Worm (Caenorhabditis elegans) whole organism, early embryonic: ENCODE data around the gene mboa-6.

Experiments used
- B0310.2 ChIP-seq: sonication (generic microtip); optimal IDR thresholded peaks from 2 replicates; lab custom pipeline; 2016; ENCODE audit warnings: mild to moderate bottlenecking, missing genetic modification characterization, missing compliant biosample characterization
- F13C5.2 ChIP-seq: sonication (generic microtip); optimal IDR thresholded peaks from 2 replicates; lab custom pipeline; 2017; ENCODE audit warnings: mild to moderate bottlenecking, missing genetic modification characterization, inconsistent platforms, missing compliant biosample characterization
- aly-1 ChIP-seq: sonication (generic microtip); optimal IDR thresholded peaks from 2 replicates; lab custom pipeline; 2016; ENCODE audit warnings: missing genetic modification characterization, missing compliant biosample characterization
- ama-1 ChIP-seq: fragments of 150-350 bp; optimal IDR thresholded peaks from 2 replicates; lab custom pipeline; 2014
- ceh-13 ChIP-seq: fragments of 200-800 bp; sonication (Bioruptor generic); optimal IDR thresholded peaks from 2 replicates; lab custom pipeline; 2018; ENCODE audit warnings: mild to moderate bottlenecking, missing genetic modification characterization, missing compliant biosample characterization
- ceh-36 ChIP-seq: sonication (generic microtip); optimal IDR thresholded peaks from 2 replicates; lab custom pipeline; 2016; ENCODE audit warnings: missing genetic modification characterization, inconsistent platforms, missing compliant biosample characterization
- ets-7 ChIP-seq: sonication (generic microtip); optimal IDR thresholded peaks from 2 replicates; lab custom pipeline; 2016; ENCODE audit warnings: missing genotype, missing genetic modification characterization, missing compliant biosample characterization
- flt-1 ChIP-seq: fragments of 200-800 bp; sonication (Bioruptor generic); IDR thresholded peaks from 2 replicates; pipeline ENCODE4 v1.3.6; 2022; ENCODE audit warnings: missing genetic modification characterization, missing compliant biosample characterization
- hmbx-1 ChIP-seq: sonication (generic microtip); optimal IDR thresholded peaks from 2 replicates; lab custom pipeline; 2016; ENCODE audit warnings: mild to moderate bottlenecking, missing genetic modification characterization, missing compliant biosample characterization
- hmg-4 ChIP-seq: fragments of 200-800 bp; sonication (Bioruptor generic); optimal IDR thresholded peaks from 2 replicates; lab custom pipeline; 2018; ENCODE audit warnings: mild to moderate bottlenecking, missing genetic modification characterization, missing compliant biosample characterization
- hnd-1 ChIP-seq: sonication (generic microtip); optimal IDR thresholded peaks from 2 replicates; lab custom pipeline; 2016; ENCODE audit warnings: missing genetic modification characterization, missing compliant biosample characterization
- pes-1 ChIP-seq: fragments of 200-800 bp; sonication (Bioruptor generic); IDR thresholded peaks from 2 replicates; pipeline ENCODE4 v1.3.6; 2022; ENCODE audit warnings: missing genetic modification reagents, missing genetic modification characterization, missing compliant biosample characterization
- scrt-1 ChIP-seq: fragments of 200-800 bp; sonication (Bioruptor generic); IDR thresholded peaks from 2 replicates; pipeline ENCODE4 v1.3.6; 2022; ENCODE audit warnings: missing genetic modification characterization, missing compliant biosample characterization
- sea-1 ChIP-seq: fragments of 200-800 bp; sonication (Bioruptor generic); conservative IDR thresholded peaks from 2 replicates; pipeline ENCODE4 v1.3.6; 2022; ENCODE audit warnings: missing genetic modification characterization, missing compliant biosample characterization
- tbx-11 ChIP-seq: fragments of 200-800 bp; sonication (Bioruptor generic); IDR thresholded peaks from 2 replicates; pipeline ENCODE4 v1.3.6; 2022; ENCODE audit warnings: missing genetic modification characterization, missing compliant biosample characterization
- tbx-37 ChIP-seq: fragments of 200-800 bp; sonication (Bioruptor generic); conservative IDR thresholded peaks from 2 replicates; pipeline ENCODE4 v1.3.6; 2022; ENCODE audit warnings: missing genetic modification reagents, missing genetic modification characterization, missing compliant biosample characterization
- tra-4 ChIP-seq: sonication (generic microtip); optimal IDR thresholded peaks from 2 replicates; lab custom pipeline; 2017; ENCODE audit warnings: missing genetic modification characterization, missing compliant biosample characterization

Gene mboa-6

DNA sequence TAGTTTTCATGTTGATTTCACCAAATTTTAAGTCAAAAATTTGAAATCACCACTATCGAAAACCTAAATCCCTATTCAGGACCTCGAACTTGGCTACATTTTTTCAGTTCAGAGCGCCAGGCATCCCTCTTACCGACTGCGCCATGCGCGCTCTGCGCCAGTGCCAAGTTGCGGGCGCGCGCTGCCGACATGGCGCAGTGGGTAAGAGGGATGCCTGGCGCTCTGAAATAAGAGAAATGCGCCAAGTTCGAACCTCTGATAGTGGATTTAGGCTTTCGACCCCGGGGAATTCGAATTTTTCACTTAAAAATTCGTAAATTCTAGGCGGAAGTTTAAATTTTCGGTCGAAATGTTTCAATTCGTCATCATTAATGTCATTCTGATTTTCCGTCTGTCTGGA lies 28.2 kb upstream of the mboa-6 start:
- TF ChIP-seq ama-1 (lab: Kevin White, UChicago) (no peak), aly-1 (tag; lab: Kevin White, UChicago) (no peak), ets-7 (tag; lab: Kevin White, UChicago) (no peak), pes-1 (GFP tag; lab: Robert Waterston, UW) (no peak), scrt-1 (no peak), tbx-37 (GFP tag; lab: Robert Waterston, UW) (no peak), tbx-11 (GFP tag; lab: Robert Waterston, UW) (no peak), hmbx-1 (tag; lab: Kevin White, UChicago) (no peak), hnd-1 (tag; lab: Kevin White, UChicago) (no peak), B0310.2 (tag; lab: Kevin White, UChicago) (no peak), F13C5.2 (tag; lab: Kevin White, UChicago) (no peak), sea-1 (GFP tag; lab: Robert Waterston, UW) (no peak), ceh-13 (no peak), flt-1 (GFP tag; lab: Robert Waterston, UW) (no peak), hmg-4 (GFP tag; lab: Kevin White, UChicago) (no peak), tra-4 (tag; lab: Kevin White, UChicago) (no peak), ceh-36 (tag; lab: Kevin White, UChicago) (no peak)

DNA sequence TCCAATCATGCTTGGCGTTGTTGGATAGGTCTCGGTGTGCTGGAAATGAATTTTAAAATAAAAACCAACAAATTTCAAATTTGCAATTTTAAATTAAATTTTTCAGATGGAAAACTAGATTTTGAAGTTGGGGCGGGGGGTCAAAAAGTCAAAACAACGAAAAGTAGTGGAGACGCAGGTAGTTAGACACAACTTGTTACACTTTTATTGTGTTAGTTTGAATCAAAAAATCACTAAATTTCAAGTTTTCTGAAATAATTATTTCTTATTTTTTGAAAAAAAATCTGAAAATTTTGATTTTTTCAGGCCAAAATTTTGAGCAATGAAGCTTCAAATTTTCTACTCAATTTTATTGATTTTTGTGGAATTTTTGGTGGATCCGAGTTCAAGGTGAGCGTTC lies 25.9 kb upstream of the mboa-6 start, which contains the start of gene Y39A3B.8:
Y39A3B.8 (plus strand) TSS at position 301 of the 400 bp plus-strand sequence.
- TF ChIP-seq scrt-1 (no peak), F13C5.2 (tag; lab: Kevin White, UChicago) (no peak), B0310.2 (tag; lab: Kevin White, UChicago) (no peak), tra-4 (tag; lab: Kevin White, UChicago) (no peak), hmbx-1 (tag; lab: Kevin White, UChicago) (no peak), ceh-13 (no peak)

DNA sequence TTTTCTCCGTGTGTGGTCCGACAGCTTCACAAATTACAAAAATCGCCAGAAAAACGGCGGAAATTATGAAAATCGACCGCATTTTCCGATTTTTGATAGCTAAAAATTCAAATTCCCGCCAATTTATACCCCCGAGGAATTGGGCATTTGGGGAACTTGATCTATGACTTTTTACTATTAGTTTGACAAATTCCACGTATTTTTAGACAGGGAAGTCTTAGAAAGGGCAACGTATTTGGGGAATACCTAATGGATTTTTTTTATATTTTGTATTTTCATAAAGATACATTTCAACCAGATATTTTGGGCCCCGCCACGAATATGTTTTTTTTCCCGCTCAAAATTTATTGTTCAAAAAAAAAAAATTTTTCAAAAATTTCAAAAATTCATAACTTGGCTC lies 23.1 kb upstream of the mboa-6 start, which contains the start of gene Y39A3B.7:
Y39A3B.7 (minus strand) TSS at position 101 of the 400 bp plus-strand sequence.
- no peak for TF ChIP-seq ama-1 (lab: Kevin White, UChicago)

ce11 chrIII:1982597-1983244 lies 21.0 kb upstream of the mboa-6 start, which contains the start of gene srd-66:
srd-66 (minus strand) TSS chrIII:1982647.
- TF ChIP-seq flt-1 (GFP tag; lab: Robert Waterston, UW) = no peak
- TF ChIP-seq scrt-1 = no peak
- no peak for TF ChIP-seq F13C5.2 (tag; lab: Kevin White, UChicago)
- no peak for TF ChIP-seq ceh-13
- no peak for TF ChIP-seq tbx-37 (GFP tag; lab: Robert Waterston, UW)
- no peak for TF ChIP-seq ama-1 (lab: Kevin White, UChicago)
- TF ChIP-seq hmg-4 (GFP tag; lab: Kevin White, UChicago) = no peak
- no peak for TF ChIP-seq hmbx-1 (tag; lab: Kevin White, UChicago)
- no peak for TF ChIP-seq hnd-1 (tag; lab: Kevin White, UChicago)
- TF ChIP-seq pes-1 (GFP tag; lab: Robert Waterston, UW) = no peak

DNA sequence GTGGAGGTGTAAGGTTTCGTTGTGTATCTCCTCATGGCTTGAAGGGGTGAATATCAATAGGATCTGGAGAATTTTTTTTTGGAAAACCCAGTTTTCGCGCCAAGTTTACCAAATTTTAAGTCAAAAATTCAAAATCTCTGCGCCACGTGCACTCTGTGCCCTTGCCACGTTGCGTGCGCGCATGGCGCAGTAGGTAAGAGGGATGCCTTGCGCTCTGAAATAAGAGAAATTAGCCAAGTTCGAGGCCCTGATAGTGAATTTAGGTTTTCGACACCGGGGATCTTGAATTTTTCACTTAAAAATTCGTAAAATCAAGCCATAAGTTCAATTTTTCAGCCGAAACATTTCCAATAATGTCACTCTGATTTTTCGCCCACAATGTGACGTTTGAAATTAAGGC lies 19.7 kb upstream of the mboa-6 start:
- TF ChIP-seq aly-1 (tag; lab: Kevin White, UChicago) (no peak), scrt-1 (no peak), ceh-36 (tag; lab: Kevin White, UChicago) (no peak), ama-1 (lab: Kevin White, UChicago) (no peak), flt-1 (GFP tag; lab: Robert Waterston, UW) (no peak), ceh-13 (no peak), ets-7 (tag; lab: Kevin White, UChicago) (no peak), tra-4 (tag; lab: Kevin White, UChicago) (no peak), F13C5.2 (tag; lab: Kevin White, UChicago) (no peak), sea-1 (GFP tag; lab: Robert Waterston, UW) (no peak), B0310.2 (tag; lab: Kevin White, UChicago) (no peak), hmbx-1 (tag; lab: Kevin White, UChicago) (no peak)

DNA sequence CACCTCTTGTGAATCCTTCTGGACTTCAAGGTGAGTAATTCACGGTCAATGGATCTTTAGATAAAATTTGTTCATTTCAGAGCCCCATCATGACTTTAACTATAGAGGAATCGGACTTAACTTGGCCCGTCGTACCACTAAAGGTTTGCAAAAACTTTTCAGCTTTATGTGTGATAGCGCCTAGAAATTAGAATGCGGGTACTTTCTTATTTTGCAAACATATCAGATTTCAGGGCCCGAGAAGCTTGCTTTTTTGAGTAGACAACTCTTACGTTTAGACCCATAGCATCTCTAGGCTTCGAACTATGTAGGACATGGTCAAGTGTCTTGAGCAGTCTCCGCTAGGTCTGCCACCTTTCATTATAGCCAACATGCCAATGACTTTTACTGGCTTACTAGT lies 15.7 kb upstream of the mboa-6 start:
- no peak for TF ChIP-seq hmg-4 (GFP tag; lab: Kevin White, UChicago)
- TF ChIP-seq hmbx-1 (tag; lab: Kevin White, UChicago) = no peak

DNA sequence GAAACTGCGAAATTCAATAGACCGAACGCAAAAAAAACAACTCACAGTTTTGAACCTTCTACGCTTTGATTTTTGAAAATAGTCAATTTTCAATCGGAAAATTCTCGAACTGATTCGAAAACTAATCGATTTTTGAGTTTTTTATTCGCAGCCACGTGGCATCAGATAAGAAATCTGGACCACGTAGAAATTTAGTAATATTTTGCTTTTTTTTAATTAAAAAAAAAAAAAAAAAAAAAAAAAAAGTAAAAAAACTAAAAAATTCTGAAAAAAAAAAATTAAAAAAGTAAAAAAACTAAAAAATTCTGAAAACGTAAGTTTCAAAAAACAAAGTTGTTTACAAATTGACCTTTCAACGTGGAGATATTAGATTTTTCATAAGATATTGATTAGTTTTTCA lies 14.9 kb upstream of the mboa-6 start, which contains the start of gene R155.3:
R155.3 (minus strand) TSS at position 101 of the 400 bp plus-strand sequence.
- TF ChIP-seq ama-1 (lab: Kevin White, UChicago) (no peak), scrt-1 (no peak), F13C5.2 (tag; lab: Kevin White, UChicago) (no peak), tbx-11 (GFP tag; lab: Robert Waterston, UW) (no peak), ceh-13 (no peak), hmbx-1 (tag; lab: Kevin White, UChicago) (no peak), pes-1 (GFP tag; lab: Robert Waterston, UW) (no peak), tra-4 (tag; lab: Kevin White, UChicago) (no peak), tbx-37 (GFP tag; lab: Robert Waterston, UW) (no peak), ets-7 (tag; lab: Kevin White, UChicago) (no peak), ceh-36 (tag; lab: Kevin White, UChicago) (no peak), sea-1 (GFP tag; lab: Robert Waterston, UW) (no peak), hmg-4 (GFP tag; lab: Kevin White, UChicago) (no peak)

ce11 chrIII:1975992-1976391 lies 14.2 kb upstream of the mboa-6 start:
- TF ChIP-seq ceh-36 (tag; lab: Kevin White, UChicago) = no peak
- no peak for TF ChIP-seq tbx-11 (GFP tag; lab: Robert Waterston, UW)
- TF ChIP-seq B0310.2 (tag; lab: Kevin White, UChicago) = no peak
- TF ChIP-seq F13C5.2 (tag; lab: Kevin White, UChicago) = no peak
- TF ChIP-seq hmg-4 (GFP tag; lab: Kevin White, UChicago) = no peak
- no peak for TF ChIP-seq sea-1 (GFP tag; lab: Robert Waterston, UW)
- TF ChIP-seq tra-4 (tag; lab: Kevin White, UChicago) = no peak
- TF ChIP-seq hmbx-1 (tag; lab: Kevin White, UChicago) = no peak
- TF ChIP-seq aly-1 (tag; lab: Kevin White, UChicago) = no peak
- no peak for TF ChIP-seq ets-7 (tag; lab: Kevin White, UChicago)
- no peak for TF ChIP-seq scrt-1
- TF ChIP-seq tbx-37 (GFP tag; lab: Robert Waterston, UW) = no peak
- TF ChIP-seq flt-1 (GFP tag; lab: Robert Waterston, UW) = no peak
- no peak for TF ChIP-seq ceh-13
- TF ChIP-seq ama-1 (lab: Kevin White, UChicago) = no peak
- no peak for TF ChIP-seq hnd-1 (tag; lab: Kevin White, UChicago)
